Worm (Caenorhabditis elegans): Measurements from ENCODE around the gene C25F6.8.

DNA sequence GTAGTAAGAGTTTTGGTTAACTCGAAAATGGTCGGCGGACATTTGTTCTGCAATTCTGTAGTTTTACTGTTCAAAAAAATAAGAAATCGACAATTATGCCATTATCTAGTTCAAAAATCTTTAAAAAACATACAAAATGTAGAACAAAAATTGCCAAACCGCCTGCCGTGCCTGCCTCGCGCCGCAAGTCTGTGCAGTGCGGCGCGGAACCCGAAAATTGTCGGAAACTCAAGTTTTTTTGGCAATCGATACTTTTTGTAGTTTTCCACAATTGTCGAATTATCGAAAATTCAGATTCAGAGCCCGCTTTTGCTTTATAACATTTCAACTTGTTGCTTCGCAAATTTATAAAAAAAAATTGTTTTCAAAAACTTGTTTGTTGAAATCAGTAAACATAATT is 10.0 kb downstream of the C25F6.8 start:
- no peak for TF ChIP-seq nhr-237 (tag; optimal IDR thresholded peaks at IDR 0.05)
- TF ChIP-seq pha-4 (tag; optimal IDR thresholded peaks at IDR 0.05) = no peak
- TF ChIP-seq ceh-43 (GFP tag; optimal IDR thresholded peaks at IDR 0.05) = no peak
- TF ChIP-seq nhr-12 (tag; optimal IDR thresholded peaks at IDR 0.05) = no peak
- TF ChIP-seq unc-62 (GFP tag; optimal IDR thresholded peaks at IDR 0.05) = no peak
- no peak for TF ChIP-seq elt-1 (tag; optimal IDR thresholded peaks at IDR 0.05; ENCODE audit: borderline replicate concordance, insufficient read depth)
- TF ChIP-seq sptf-1 (tag; optimal IDR thresholded peaks at IDR 0.05) = no peak
- TF ChIP-seq elt-3 (tag; optimal IDR thresholded peaks at IDR 0.05) = no peak
- no peak for TF ChIP-seq ceh-83 (GFP tag; optimal IDR thresholded peaks at IDR 0.05)
- TF ChIP-seq ztf-11 (tag; optimal IDR thresholded peaks at IDR 0.05) = no peak
- TF ChIP-seq lin-13 (tag; optimal IDR thresholded peaks at IDR 0.05) = no peak
